Fruit fly (Drosophila melanogaster) whole organism, embryonic: ENCODE data around the gene CG10750.

Experiments used
- ATbp ChIP-seq: fragments of 200-800 bp; sonication (Bioruptor generic); optimal IDR thresholded peaks from 2 replicates; lab custom pipeline; 2017; ENCODE audit warnings: missing biosample characterization, mild to moderate bottlenecking, missing genetic modification characterization, missing genetic modification reagents
- Adf1 ChIP-seq: fragments of 200-800 bp; sonication (Bioruptor generic); IDR thresholded peaks from 2 replicates; pipeline ENCODE4 v1.3.6; 2022; ENCODE audit warnings: missing biosample characterization, missing genetic modification characterization
- BEAF-32 ChIP-seq: fragments of 200-800 bp; sonication (Bioruptor generic); optimal IDR thresholded peaks from 3 replicates; lab custom pipeline; 2017; ENCODE audit warnings: missing biosample characterization, missing genetic modification characterization, mild to moderate bottlenecking, moderate library complexity, missing genetic modification reagents
- Blimp-1 ChIP-seq: fragments of 200-800 bp; sonication (Bioruptor generic); optimal IDR thresholded peaks from 3 replicates; lab custom pipeline; 2018; ENCODE audit warnings: missing biosample characterization, missing genetic modification characterization, mild to moderate bottlenecking, moderate library complexity, missing genetic modification reagents
- CG10274 ChIP-seq: fragments of 200-800 bp; sonication (Bioruptor generic); optimal IDR thresholded peaks from 3 replicates; lab custom pipeline; 2017; ENCODE audit warnings: missing biosample characterization, mild to moderate bottlenecking, missing genetic modification characterization
- CG11398 ChIP-seq: fragments of 200-800 bp; sonication (Bioruptor generic); optimal IDR thresholded peaks from 2 replicates; lab custom pipeline; 2016; ENCODE audit warnings: missing biosample characterization, missing genetic modification characterization
- CG11695 ChIP-seq: fragments of 200-800 bp; sonication (Bioruptor generic); IDR thresholded peaks from 3 replicates; pipeline ENCODE4 v1.3.6; 2022; ENCODE audit warnings: missing biosample characterization, missing genetic modification characterization
- CG1233 ChIP-seq: fragments of 200-800 bp; sonication (Bioruptor generic); optimal IDR thresholded peaks from 4 replicates; lab custom pipeline; 2018; ENCODE audit warnings: missing biosample characterization, mild to moderate bottlenecking, missing genetic modification characterization
- CG14014 ChIP-seq: fragments of 200-800 bp; sonication (Bioruptor generic); IDR thresholded peaks from 2 replicates; pipeline ENCODE4 v1.3.6; 2022; ENCODE audit warnings: missing biosample characterization, missing genetic modification characterization
- CG15073 ChIP-seq: fragments of 200-800 bp; sonication (Bioruptor generic); optimal IDR thresholded peaks from 2 replicates; lab custom pipeline; 2016; ENCODE audit warnings: missing biosample characterization, missing genetic modification characterization
- CG15479 ChIP-seq: fragments of 200-800 bp; sonication (Bioruptor generic); optimal IDR thresholded peaks from 3 replicates; lab custom pipeline; 2019; ENCODE audit warnings: missing biosample characterization, mild to moderate bottlenecking, missing genetic modification characterization, moderate library complexity
- CG17186 ChIP-seq: fragments of 200-800 bp; sonication (Bioruptor generic); optimal IDR thresholded peaks from 3 replicates; lab custom pipeline; 2017; ENCODE audit warnings: missing biosample characterization, missing genetic modification reagents, missing genetic modification characterization
- CG1792 ChIP-seq: fragments of 200-800 bp; sonication (Bioruptor generic); optimal IDR thresholded peaks from 2 replicates; lab custom pipeline; 2016; ENCODE audit warnings: missing biosample characterization, missing genetic modification characterization
- CG18764 ChIP-seq: fragments of 200-800 bp; sonication (Bioruptor generic); optimal IDR thresholded peaks from 3 replicates; lab custom pipeline; 2016; ENCODE audit warnings: missing biosample characterization, missing genetic modification characterization
- CG3838 ChIP-seq: fragments of 200-800 bp; sonication (Bioruptor generic); optimal IDR thresholded peaks from 3 replicates; lab custom pipeline; 2016; ENCODE audit warnings: missing biosample characterization, missing genetic modification characterization
- CG6854 ChIP-seq: fragments of 200-800 bp; sonication (Bioruptor generic); optimal IDR thresholded peaks from 3 replicates; lab custom pipeline; 2017; ENCODE audit warnings: missing biosample characterization, mild to moderate bottlenecking, missing genetic modification characterization
- CG7271 ChIP-seq: fragments of 200-800 bp; sonication (Bioruptor generic); optimal IDR thresholded peaks from 2 replicates; lab custom pipeline; 2018; ENCODE audit warnings: missing biosample characterization, mild to moderate bottlenecking, missing genetic modification characterization, moderate library complexity
- CG8388 ChIP-seq: fragments of 200-800 bp; sonication (Bioruptor generic); optimal IDR thresholded peaks from 2 replicates; lab custom pipeline; 2019; ENCODE audit warnings: missing biosample characterization, mild to moderate bottlenecking, missing genetic modification characterization, moderate library complexity
- CG9876 ChIP-seq: fragments of 200-800 bp; sonication (Bioruptor generic); optimal IDR thresholded peaks from 2 replicates; lab custom pipeline; 2016; ENCODE audit warnings: missing biosample characterization, missing genetic modification characterization
- CG9932 ChIP-seq: fragments of 200-800 bp; sonication (Bioruptor generic); IDR thresholded peaks from 2 replicates; pipeline ENCODE4 v1.3.6; 2022; ENCODE audit warnings: missing biosample characterization, missing genetic modification characterization
- Dad ChIP-seq: fragments of 200-800 bp; sonication (Bioruptor generic); optimal IDR thresholded peaks from 3 replicates; lab custom pipeline; 2016; ENCODE audit warnings: missing biosample characterization, missing genetic modification characterization
- Dip3 ChIP-seq: fragments of 200-800 bp; sonication (Bioruptor generic); optimal IDR thresholded peaks from 3 replicates; lab custom pipeline; 2016; ENCODE audit warnings: missing biosample characterization, missing genetic modification characterization
- Fer1 ChIP-seq: fragments of 200-800 bp; sonication (Bioruptor generic); optimal IDR thresholded peaks from 2 replicates; lab custom pipeline; 2017; ENCODE audit warnings: missing biosample characterization, mild to moderate bottlenecking, missing genetic modification characterization
- GATAe ChIP-seq: fragments of 200-800 bp; sonication (Bioruptor generic); conservative IDR thresholded peaks from 2 replicates; pipeline ENCODE4 v1.3.6; 2022; ENCODE audit warnings: missing biosample characterization, missing genetic modification characterization
- Gsc ChIP-seq: fragments of 200-800 bp; sonication (Bioruptor generic); IDR thresholded peaks from 2 replicates; pipeline ENCODE4 v1.3.6; 2022; ENCODE audit warnings: missing biosample characterization, missing genetic modification characterization
- HLH54F ChIP-seq: fragments of 200-800 bp; sonication (Bioruptor generic); optimal IDR thresholded peaks from 3 replicates; lab custom pipeline; 2016; ENCODE audit warnings: missing biosample characterization, missing genetic modification characterization
- Hand ChIP-seq: fragments of 200-800 bp; sonication (Bioruptor generic); optimal IDR thresholded peaks from 2 replicates; lab custom pipeline; 2017; ENCODE audit warnings: mild to moderate bottlenecking, missing biosample characterization, missing genetic modification reagents, missing genetic modification characterization
- Mad ChIP-seq: fragments of 200-800 bp; sonication (Bioruptor generic); optimal IDR thresholded peaks from 2 replicates; lab custom pipeline; 2016; ENCODE audit warnings: missing biosample characterization, missing genetic modification characterization
- Mes4 ChIP-seq: fragments of 200-800 bp; sonication (Bioruptor generic); optimal IDR thresholded peaks from 2 replicates; lab custom pipeline; 2016; ENCODE audit warnings: missing biosample characterization, missing genetic modification characterization
- Nf-YC ChIP-seq: fragments of 200-800 bp; optimal IDR thresholded peaks from 3 replicates; lab custom pipeline; 2019; ENCODE audit warnings: missing biosample characterization, mild to moderate bottlenecking, missing genetic modification characterization, moderate library complexity
- cad ChIP-seq: fragments of >200 bp; optimal IDR thresholded peaks from 2 replicates; lab custom pipeline; 2017; ENCODE audit warnings: missing biosample characterization, missing genetic modification characterization
- cato ChIP-seq: fragments of 200-800 bp; sonication (Bioruptor generic); optimal IDR thresholded peaks from 2 replicates; lab custom pipeline; 2016; ENCODE audit warnings: missing biosample characterization, missing genetic modification characterization, borderline replicate concordance
- chif ChIP-seq, 2 experiments: fragments of 200-800 bp; sonication (Bioruptor generic); optimal IDR thresholded peaks; 3 replicates each; lab custom pipeline; 2016; ENCODE audit warnings: missing biosample characterization in 2 of 2, missing genetic modification characterization in 2 of 2
- ftz-f1 ChIP-seq: fragments of 200-800 bp; sonication (Bioruptor generic); optimal IDR thresholded peaks from 2 replicates; lab custom pipeline; 2016; ENCODE audit warnings: missing biosample characterization, missing genetic modification characterization
- gce ChIP-seq: fragments of 200-800 bp; sonication (Bioruptor generic); IDR thresholded peaks from 3 replicates; pipeline ENCODE4 v1.3.6; 2022; ENCODE audit warnings: missing biosample characterization, missing genetic modification characterization
- gem ChIP-seq: fragments of 200-800 bp; sonication (Bioruptor generic); optimal IDR thresholded peaks from 2 replicates; lab custom pipeline; 2019; ENCODE audit warnings: missing biosample characterization, mild to moderate bottlenecking, missing genetic modification characterization, moderate library complexity
- gt ChIP-seq: fragments of 200-800 bp; sonication (Bioruptor generic); IDR thresholded peaks from 2 replicates; pipeline ENCODE4 v1.3.6; 2022; ENCODE audit warnings: missing biosample characterization, missing genetic modification characterization
- her ChIP-seq: fragments of 200-800 bp; sonication (Bioruptor generic); optimal IDR thresholded peaks from 2 replicates; lab custom pipeline; 2016; ENCODE audit warnings: missing biosample characterization, missing genetic modification characterization
- hth ChIP-seq: fragments of >200 bp; optimal IDR thresholded peaks from 2 replicates; lab custom pipeline; 2017; ENCODE audit warnings: inconsistent platforms
- kay ChIP-seq: fragments of 200-800 bp; sonication (Bioruptor generic); optimal IDR thresholded peaks from 2 replicates; lab custom pipeline; 2016; ENCODE audit warnings: missing biosample characterization, missing genetic modification characterization
- kni ChIP-seq: fragments of 200-800 bp; sonication (Bioruptor generic); optimal IDR thresholded peaks from 3 replicates; lab custom pipeline; 2017; ENCODE audit warnings: mild to moderate bottlenecking, missing biosample characterization, missing genetic modification reagents, missing genetic modification characterization
- lmd ChIP-seq: fragments of 200-800 bp; sonication (Bioruptor generic); IDR thresholded peaks from 2 replicates; pipeline ENCODE4 v1.3.6; 2022; ENCODE audit warnings: missing biosample characterization, missing genetic modification characterization
- pan ChIP-seq, 4 experiments: fragments of >200 bp in 3 of 4; fragments of 200-800 bp in 1 of 4; sonication (Bioruptor generic) in 1 of 4; optimal IDR thresholded peaks in 3 of 4; IDR thresholded peaks in 1 of 4; 2 replicates each; pipeline versions ENCODE4 v1.3.6 to Lab custom; 2017 to 2022; ENCODE audit warnings: missing biosample characterization in 2 of 4, missing genetic modification characterization in 2 of 4, mixed read lengths in 1 of 4
- peb ChIP-seq: fragments of 200-800 bp; sonication (Bioruptor generic); IDR thresholded peaks from 2 replicates; pipeline ENCODE4 v1.3.6; 2022; ENCODE audit warnings: missing biosample characterization, missing genetic modification characterization
- run ChIP-seq: fragments of 200-800 bp; sonication (Bioruptor generic); optimal IDR thresholded peaks from 3 replicates; lab custom pipeline; 2018; ENCODE audit warnings: missing biosample characterization, mild to moderate bottlenecking, missing genetic modification characterization
- salm ChIP-seq: fragments of 200-800 bp; sonication (Bioruptor generic); optimal IDR thresholded peaks from 2 replicates; lab custom pipeline; 2018; ENCODE audit warnings: missing biosample characterization, mild to moderate bottlenecking, missing genetic modification characterization
- sima ChIP-seq: fragments of 200-800 bp; sonication (Bioruptor generic); optimal IDR thresholded peaks from 2 replicates; lab custom pipeline; 2016; ENCODE audit warnings: missing biosample characterization, missing genetic modification characterization
- sna ChIP-seq: fragments of 200-800 bp; sonication (Bioruptor generic); IDR thresholded peaks from 2 replicates; pipeline ENCODE4 v1.3.6; 2022; ENCODE audit warnings: missing biosample characterization, missing genetic modification characterization; ENCODE audit not compliant: partially characterized antibody
- ttk ChIP-seq: fragments of 200-800 bp; sonication (Bioruptor generic); IDR thresholded peaks from 2 replicates; pipeline ENCODE4 v2.1.2; 2022; ENCODE audit warnings: missing biosample characterization, missing genetic modification characterization
- unc-4 ChIP-seq: fragments of 200-800 bp; sonication (Bioruptor generic); IDR thresholded peaks from 2 replicates; pipeline ENCODE4 v1.3.6; 2022; ENCODE audit warnings: missing biosample characterization, missing genetic modification characterization; ENCODE audit not compliant: partially characterized antibody
- wdn ChIP-seq: fragments of 200-800 bp; sonication (Bioruptor generic); IDR thresholded peaks from 2 replicates; pipeline ENCODE4 v1.3.6; 2022; ENCODE audit warnings: missing biosample characterization, missing genetic modification characterization
- yki ChIP-seq: fragments of >200 bp; optimal IDR thresholded peaks from 3 replicates; lab custom pipeline; 2018

Gene CG10750

DNA sequence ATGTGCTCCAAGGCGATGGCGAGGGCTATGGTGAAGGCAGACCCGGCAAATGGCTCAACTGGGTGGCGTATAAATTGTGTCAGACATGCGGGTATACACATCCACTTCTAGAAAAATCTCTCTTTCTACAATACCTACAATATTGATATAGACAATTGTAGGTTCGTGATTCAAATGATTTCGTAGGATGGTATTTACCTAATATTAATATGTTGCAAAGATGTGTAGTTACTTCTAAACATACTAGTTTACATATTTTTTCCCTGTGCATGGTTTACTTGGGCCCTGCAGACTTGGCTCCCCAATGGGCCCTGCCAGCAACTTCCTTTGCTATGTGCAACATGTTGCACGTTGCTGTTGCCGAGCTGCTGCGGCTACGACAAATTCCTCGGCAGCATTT is 42.0 kb downstream of the CG10750 start (continued):
- TF ChIP-seq HLH54F (GFP tag; lab: Kevin White, UChicago) (no peak), Blimp-1 (peak; percentile 74), hth (lab: Kevin White, UChicago) (no peak), CG8388 (GFP tag; lab: Kevin White, UChicago) (peak; percentile 69), CG10274 (GFP tag; lab: Kevin White, UChicago) (no peak), Nf-YC (tag; lab: Kevin White, UChicago) (no peak), gem (tag; lab: Kevin White, UChicago) (peak; percentile 73), CG14014 (no peak), CG3838 (GFP tag; lab: Kevin White, UChicago) (no peak), Gsc (GFP tag; lab: Robert Waterston, UW) (no peak), gt (GFP tag; lab: Robert Waterston, UW) (no peak), CG18764 (peak; percentile 21), cad (GFP tag; lab: Kevin White, UChicago) (no peak), ttk (GFP tag; lab: Robert Waterston, UW) (no peak), gce (GFP tag; lab: Robert Waterston, UW) (no peak), ftz-f1 (GFP tag; lab: Kevin White, UChicago) (no peak), CG1792 (GFP tag; lab: Kevin White, UChicago) (no peak), CG15073 (GFP tag; lab: Kevin White, UChicago) (no peak), sima (GFP tag; lab: Kevin White, UChicago) (no peak), GATAe (GFP tag; lab: Robert Waterston, UW) (no peak), sna (GFP tag; lab: Robert Waterston, UW) (no peak), pan (optimal IDR thresholded peaks at IDR 0.05; lab: Kevin White, UChicago) (no peak), pan (GFP tag; optimal IDR thresholded peaks at IDR 0.05 in 1 of 2, IDR thresholded peaks at IDR 0.05 in 1 of 2) (no peak), CG1233 (GFP tag; lab: Kevin White, UChicago) (peak; percentile 38), Dad (GFP tag; lab: Kevin White, UChicago) (no peak), salm (tag; lab: Kevin White, UChicago) (no peak), peb (GFP tag; lab: Robert Waterston, UW) (no peak), CG17186 (GFP tag; lab: Kevin White, UChicago) (no peak), CG9876 (GFP tag; lab: Kevin White, UChicago) (no peak), CG9932 (no peak), chif (GFP tag; optimal IDR thresholded peaks at IDR 0.05; lab: Kevin White, UChicago) (peak; percentile 5 to 59), her (no peak), Dip3 (GFP tag; lab: Kevin White, UChicago) (no peak), wdn (GFP tag; lab: Robert Waterston, UW) (no peak), CG6854 (GFP tag; lab: Kevin White, UChicago) (no peak), BEAF-32 (no peak), CG11398 (GFP tag; lab: Kevin White, UChicago) (no peak), CG7271 (tag; lab: Kevin White, UChicago) (no peak), lmd (GFP tag; lab: Robert Waterston, UW) (no peak), Mad (GFP tag; lab: Kevin White, UChicago) (no peak), CG11695 (0 out of 3 replicates have a peak, but pooled peaks have one; percentile 16), ATbp (GFP tag; lab: Kevin White, UChicago) (peak; percentile 28), Hand (GFP tag; lab: Kevin White, UChicago) (no peak), Fer1 (GFP tag; lab: Kevin White, UChicago) (no peak), Mes4 (GFP tag; lab: Kevin White, UChicago) (no peak), CG15479 (GFP tag; lab: Kevin White, UChicago) (no peak), kni (GFP tag; lab: Kevin White, UChicago) (no peak), run (tag; lab: Kevin White, UChicago) (no peak), Adf1 (GFP tag; lab: Robert Waterston, UW) (no peak), kay (GFP tag; lab: Kevin White, UChicago) (no peak), yki (lab: Kevin White, UChicago) (no peak), unc-4 (no peak), cato (GFP tag; lab: Kevin White, UChicago) (no peak)
